Worm (Caenorhabditis elegans) whole organism, L3 larva: ENCODE results near the gene ifas-3.

Experiments used
- R02D3.7 ChIP-seq: fragments of 150-350 bp; optimal IDR thresholded peaks from 2 replicates; lab custom pipeline; 2014; ENCODE audit warnings: missing biosample characterization, missing genetic modification characterization
- ama-1 ChIP-seq: fragments of 150-350 bp; optimal IDR thresholded peaks from 2 replicates; lab custom pipeline; 2018
- egl-27 ChIP-seq: sonication (generic microtip); optimal IDR thresholded peaks from 4 replicates; lab custom pipeline; 2017; ENCODE audit warnings: missing biosample characterization, missing genetic modification reagents, missing genetic modification characterization
- elt-1 ChIP-seq: fragments of 150-350 bp; optimal IDR thresholded peaks from 2 replicates; lab custom pipeline; 2014; ENCODE audit warnings: missing biosample characterization, missing genetic modification characterization
- elt-3 ChIP-seq, 3 experiments: fragments of 150-350 bp in 1 of 3; sonication (generic microtip) in 2 of 3; optimal IDR thresholded peaks; 2 replicates in 2 of 3; 4 replicates in 1 of 3; lab custom pipeline; 2014 to 2017; ENCODE audit warnings: missing biosample characterization in 3 of 3, missing genetic modification characterization in 3 of 3
- fos-1 ChIP-seq: fragments of 150-350 bp; optimal IDR thresholded peaks from 2 replicates; lab custom pipeline; 2014; ENCODE audit warnings: missing biosample characterization, missing genetic modification characterization
- lin-39 ChIP-seq: fragments of 150-350 bp; optimal IDR thresholded peaks from 2 replicates; lab custom pipeline; 2018; ENCODE audit warnings: missing biosample characterization, missing genetic modification reagents, missing genetic modification characterization
- nhr-12 ChIP-seq: fragments of 150-350 bp; optimal IDR thresholded peaks from 2 replicates; lab custom pipeline; 2014; ENCODE audit warnings: missing biosample characterization, missing genetic modification characterization
- nhr-28 ChIP-seq: fragments of 150-350 bp; optimal IDR thresholded peaks from 2 replicates; lab custom pipeline; 2014; ENCODE audit warnings: missing biosample characterization, missing genetic modification characterization

ce11 chrIV:15940811-15941210 lies 9.9 kb downstream of the ifas-3 start:
- TF ChIP-seq lin-39 (tag; lab: Kevin White, UChicago) (no peak), elt-1 (tag; lab: Kevin White, UChicago) (no peak), egl-27 (no peak), nhr-12 (tag; lab: Kevin White, UChicago) (no peak), nhr-28 (tag; lab: Kevin White, UChicago) (no peak), fos-1 (no peak), R02D3.7 (no peak), ama-1 (lab: Kevin White, UChicago) (no peak), elt-3 (tag; optimal IDR thresholded peaks at IDR 0.05; lab: Kevin White, UChicago) (no peak)
